In the genomic region with DNA sequence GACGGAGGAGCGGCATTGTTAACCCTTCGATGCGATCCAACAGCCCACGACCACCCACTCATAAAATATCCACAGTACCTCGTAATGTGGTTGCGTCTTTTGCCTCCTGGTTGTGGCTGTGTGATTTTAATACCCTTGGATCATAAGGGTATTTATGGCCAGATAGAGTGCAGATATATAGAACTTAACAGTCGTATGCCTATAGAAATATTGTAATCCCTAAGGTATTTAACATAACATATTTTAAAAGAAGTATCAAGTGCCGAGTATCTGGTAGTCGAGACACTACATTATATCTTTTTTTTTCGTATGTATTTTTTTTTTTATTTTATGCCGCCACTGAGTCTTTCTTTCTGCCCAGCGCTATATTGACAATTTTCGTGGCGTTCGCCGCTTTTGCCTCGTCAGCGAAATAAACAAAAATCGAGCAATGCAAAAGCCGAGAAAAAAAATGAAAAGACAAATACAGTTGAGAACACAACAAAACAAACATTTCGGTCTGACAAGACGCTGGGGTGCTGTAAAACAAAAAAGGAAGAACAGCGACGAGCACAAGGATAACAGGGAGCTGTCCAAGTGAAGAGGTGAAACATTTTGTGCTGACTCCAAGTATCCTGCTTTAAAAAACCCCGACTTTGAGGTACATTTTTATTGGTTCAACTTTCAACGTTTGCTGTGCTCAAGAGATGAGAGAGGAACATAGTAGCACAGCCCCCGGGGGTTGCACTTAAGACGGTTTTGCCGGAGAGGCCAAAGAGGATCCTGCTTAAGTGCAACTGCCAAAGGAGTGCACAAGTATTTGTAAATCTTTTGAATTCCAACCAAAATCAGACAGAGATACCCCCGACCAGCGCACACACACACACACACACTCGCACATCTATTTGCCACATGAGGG, we compare ENCODE assay signal across 1 fruit fly cellular context.
A peak's percentile ranks its signal among the peaks of the same experiment; 100 is the strongest.
TF ChIP-seq lines count a peak whose summit lies in the region.

No protein-coding gene starts in this region.

TF ChIP-seq in whole organism, embryonic, 481 proteins besides CTCF, POLR2A, EP300 and RAD21 (continued from another document):
- TF ChIP-seq insv (GFP tag; optimal IDR thresholded peaks at IDR 0.05; lab: Kevin White, UChicago) = no peak
- no peak for TF ChIP-seq Dip2 (GFP tag; IDR thresholded peaks at IDR 0.05; lab: Robert Waterston, UW)
- no peak for TF ChIP-seq fd64A (GFP tag; optimal IDR thresholded peaks at IDR 0.05; lab: Kevin White, UChicago)
- no peak for TF ChIP-seq CG12219 (GFP tag; optimal IDR thresholded peaks at IDR 0.05; lab: Kevin White, UChicago)
- TF ChIP-seq ash1 (GFP tag; optimal IDR thresholded peaks at IDR 0.05; lab: Kevin White, UChicago) = no peak
- TF ChIP-seq CG11504 (tag; optimal IDR thresholded peaks at IDR 0.05; lab: Kevin White, UChicago) = peak; percentile 34
- peak; percentile 38 for TF ChIP-seq CG6689 (GFP tag; IDR thresholded peaks at IDR 0.05; lab: Robert Waterston, UW)
- TF ChIP-seq lmd (GFP tag; IDR thresholded peaks at IDR 0.05; lab: Robert Waterston, UW) = no peak
- TF ChIP-seq Spps (tag; optimal IDR thresholded peaks at IDR 0.05; lab: Kevin White, UChicago) = no peak
- TF ChIP-seq odd (GFP tag; optimal IDR thresholded peaks at IDR 0.05; lab: Kevin White, UChicago) = no peak
- peak; percentile 3 for TF ChIP-seq phol (tag; optimal IDR thresholded peaks at IDR 0.05; lab: Kevin White, UChicago)
- no peak for TF ChIP-seq sisA (GFP tag; IDR thresholded peaks at IDR 0.05; lab: Robert Waterston, UW)
- TF ChIP-seq CG30403 (GFP tag; optimal IDR thresholded peaks at IDR 0.05; lab: Kevin White, UChicago) = no peak
- no peak for TF ChIP-seq Sox102F (GFP tag; optimal IDR thresholded peaks at IDR 0.05; lab: Kevin White, UChicago)
- TF ChIP-seq CG8281 (tag; optimal IDR thresholded peaks at IDR 0.05; lab: Kevin White, UChicago) = no peak
- TF ChIP-seq CG15514 (GFP tag; optimal IDR thresholded peaks at IDR 0.05; lab: Kevin White, UChicago) = no peak
- no peak for TF ChIP-seq CG14014 (GFP tag; IDR thresholded peaks at IDR 0.05; lab: Robert Waterston, UW)
- TF ChIP-seq CG12769 (tag; optimal IDR thresholded peaks at IDR 0.05; lab: Kevin White, UChicago) = no peak
- no peak for TF ChIP-seq lbe (GFP tag; optimal IDR thresholded peaks at IDR 0.05; lab: Kevin White, UChicago)
- TF ChIP-seq CG16779 (GFP tag; IDR thresholded peaks at IDR 0.05; lab: Robert Waterston, UW) = no peak
- TF ChIP-seq fru (optimal IDR thresholded peaks at IDR 0.05; lab: Kevin White, UChicago) = no peak
- no peak for TF ChIP-seq CG4820 (GFP tag; optimal IDR thresholded peaks at IDR 0.05; lab: Kevin White, UChicago)
- TF ChIP-seq tup (GFP tag; optimal IDR thresholded peaks at IDR 0.05; lab: Kevin White, UChicago) = no peak
- TF ChIP-seq CG12744 (GFP tag; optimal IDR thresholded peaks at IDR 0.05; lab: Kevin White, UChicago) = no peak
- no peak for TF ChIP-seq zf30C (GFP tag; optimal IDR thresholded peaks at IDR 0.05; lab: Kevin White, UChicago)
- TF ChIP-seq CG5953 (GFP tag; IDR thresholded peaks at IDR 0.05; lab: Robert Waterston, UW) = no peak
- TF ChIP-seq mld (GFP tag; IDR thresholded peaks at IDR 0.05; lab: Robert Waterston, UW; ENCODE audit: partially characterized antibody) = no peak
- TF ChIP-seq wdn (GFP tag; IDR thresholded peaks at IDR 0.05; lab: Robert Waterston, UW) = no peak
- TF ChIP-seq CG33213 (GFP tag; optimal IDR thresholded peaks at IDR 0.05; lab: Kevin White, UChicago) = no peak
- TF ChIP-seq Meics (GFP tag; optimal IDR thresholded peaks at IDR 0.05; lab: Kevin White, UChicago) = no peak
- peak; percentile 26 for TF ChIP-seq Ets65A (GFP tag; lab: Kevin White, UChicago)
- no peak for TF ChIP-seq ci (GFP tag; IDR thresholded peaks at IDR 0.05; lab: Robert Waterston, UW)
- TF ChIP-seq CG3847 (GFP tag; IDR thresholded peaks at IDR 0.05; lab: Robert Waterston, UW) = no peak
- no peak for TF ChIP-seq CG6854 (GFP tag; optimal IDR thresholded peaks at IDR 0.05; lab: Kevin White, UChicago)
- no peak for TF ChIP-seq CG31388 (GFP tag; optimal IDR thresholded peaks at IDR 0.05; lab: Kevin White, UChicago)
- no peak for TF ChIP-seq CG13894 (tag; optimal IDR thresholded peaks at IDR 0.05; lab: Kevin White, UChicago)
- no peak for TF ChIP-seq Doc3 (GFP tag; IDR thresholded peaks at IDR 0.05; lab: Robert Waterston, UW; ENCODE audit: partially characterized antibody)
- TF ChIP-seq Drgx (GFP tag; IDR thresholded peaks at IDR 0.05; lab: Robert Waterston, UW) = no peak
- TF ChIP-seq eve (GFP tag; optimal IDR thresholded peaks at IDR 0.05; lab: Kevin White, UChicago) = no peak
- TF ChIP-seq CG12942 (GFP tag; optimal IDR thresholded peaks at IDR 0.05; lab: Kevin White, UChicago) = no peak
- TF ChIP-seq Kr (GFP tag; optimal IDR thresholded peaks at IDR 0.05; lab: Kevin White, UChicago) = no peak
- TF ChIP-seq Vsx1 (GFP tag; optimal IDR thresholded peaks at IDR 0.05; lab: Kevin White, UChicago) = no peak
- no peak for TF ChIP-seq Mes4 (GFP tag; optimal IDR thresholded peaks at IDR 0.05; lab: Kevin White, UChicago)
- no peak for TF ChIP-seq prd (optimal IDR thresholded peaks at IDR 0.05; lab: Kevin White, UChicago)
- peak; percentile 64; the same call in 2 of the 3 replicates for TF ChIP-seq prd (GFP tag; IDR thresholded peaks at IDR 0.05; lab: Robert Waterston, UW)
- TF ChIP-seq CG9876 (GFP tag; optimal IDR thresholded peaks at IDR 0.05; lab: Kevin White, UChicago) = no peak
- TF ChIP-seq D (optimal IDR thresholded peaks at IDR 0.05; lab: Kevin White, UChicago) = no peak
- TF ChIP-seq D (GFP tag; optimal IDR thresholded peaks at IDR 0.05; lab: Kevin White, UChicago) = no peak
- TF ChIP-seq CG9797 (GFP tag; optimal IDR thresholded peaks at IDR 0.05; lab: Kevin White, UChicago) = no peak
- no peak for TF ChIP-seq B-H1 (GFP tag; IDR thresholded peaks at IDR 0.05; lab: Robert Waterston, UW)
- no peak for TF ChIP-seq gro (GFP tag; optimal IDR thresholded peaks at IDR 0.05; lab: Kevin White, UChicago)
- TF ChIP-seq pb (GFP tag; optimal IDR thresholded peaks at IDR 0.05; lab: Kevin White, UChicago) = no peak
- TF ChIP-seq CG4617 (GFP tag; optimal IDR thresholded peaks at IDR 0.05; lab: Kevin White, UChicago; ENCODE audit: borderline replicate concordance) = no peak
- TF ChIP-seq Oaz (GFP tag; IDR thresholded peaks at IDR 0.05; lab: Robert Waterston, UW) = no peak
- no peak for TF ChIP-seq CG15011 (GFP tag; optimal IDR thresholded peaks at IDR 0.05; lab: Kevin White, UChicago)
- no peak for TF ChIP-seq usp (GFP tag; optimal IDR thresholded peaks at IDR 0.05; lab: Kevin White, UChicago)
- TF ChIP-seq CG17802 (tag; optimal IDR thresholded peaks at IDR 0.05; lab: Kevin White, UChicago) = no peak
- TF ChIP-seq CG5180 (GFP tag; optimal IDR thresholded peaks at IDR 0.05; lab: Kevin White, UChicago) = no peak
- TF ChIP-seq CG10431 (GFP tag; optimal IDR thresholded peaks at IDR 0.05; lab: Kevin White, UChicago) = no peak
- TF ChIP-seq CG10979 (tag; optimal IDR thresholded peaks at IDR 0.05; lab: Kevin White, UChicago) = peak; percentile 17
- TF ChIP-seq cg (GFP tag; optimal IDR thresholded peaks at IDR 0.05; lab: Kevin White, UChicago) = peak; percentile 51
- no peak for TF ChIP-seq crol (GFP tag; IDR thresholded peaks at IDR 0.05; lab: Robert Waterston, UW)
- no peak for TF ChIP-seq sens (GFP tag; lab: Kevin White, UChicago)
- peak; percentile 73 for TF ChIP-seq Med (GFP tag; lab: Kevin White, UChicago)
- TF ChIP-seq CG2678 (tag; optimal IDR thresholded peaks at IDR 0.05; lab: Kevin White, UChicago) = peak; percentile 24
- TF ChIP-seq sna (GFP tag; IDR thresholded peaks at IDR 0.05; lab: Robert Waterston, UW; ENCODE audit: partially characterized antibody) = no peak
- TF ChIP-seq Nf-YC (tag; optimal IDR thresholded peaks at IDR 0.05; lab: Kevin White, UChicago) = peak; percentile 23
- TF ChIP-seq D19B (GFP tag; optimal IDR thresholded peaks at IDR 0.05; lab: Kevin White, UChicago) = peak; percentile 21
- TF ChIP-seq bsh (GFP tag; optimal IDR thresholded peaks at IDR 0.05; lab: Kevin White, UChicago) = no peak
- no peak for TF ChIP-seq Adf1 (GFP tag; IDR thresholded peaks at IDR 0.05; lab: Robert Waterston, UW)
- TF ChIP-seq dimm (GFP tag; IDR thresholded peaks at IDR 0.05; lab: Robert Waterston, UW) = no peak
- TF ChIP-seq CG10366 (GFP tag; IDR thresholded peaks at IDR 0.05; lab: Robert Waterston, UW) = no peak
- TF ChIP-seq CG12659 (GFP tag; optimal IDR thresholded peaks at IDR 0.05; lab: Kevin White, UChicago) = no peak
- no peak for TF ChIP-seq pita (GFP tag; optimal IDR thresholded peaks at IDR 0.05; lab: Kevin White, UChicago)
- no peak for TF ChIP-seq Dbx (GFP tag; IDR thresholded peaks at IDR 0.05; lab: Robert Waterston, UW)
- no peak for TF ChIP-seq corto (GFP tag; optimal IDR thresholded peaks at IDR 0.05; lab: Kevin White, UChicago)
- TF ChIP-seq CG2712 (tag; optimal IDR thresholded peaks at IDR 0.05; lab: Kevin White, UChicago) = peak; percentile 21
- TF ChIP-seq CG9817 (tag; optimal IDR thresholded peaks at IDR 0.05; lab: Kevin White, UChicago) = no peak
- TF ChIP-seq exex (tag; optimal IDR thresholded peaks at IDR 0.05; lab: Kevin White, UChicago) = no peak
- no peak for TF ChIP-seq CG12236 (GFP tag; optimal IDR thresholded peaks at IDR 0.05; lab: Kevin White, UChicago)
- TF ChIP-seq CG10462 (GFP tag; optimal IDR thresholded peaks at IDR 0.05; lab: Kevin White, UChicago) = no peak
- no peak for TF ChIP-seq fd102C (GFP tag; optimal IDR thresholded peaks at IDR 0.05; lab: Kevin White, UChicago)
- no peak for TF ChIP-seq nmo (GFP tag; optimal IDR thresholded peaks at IDR 0.05; lab: Kevin White, UChicago)
- no peak for TF ChIP-seq CG10147 (GFP tag; optimal IDR thresholded peaks at IDR 0.05; lab: Kevin White, UChicago)
- no peak for TF ChIP-seq Dref (GFP tag; IDR thresholded peaks at IDR 0.05; lab: Robert Waterston, UW)
- no peak for TF ChIP-seq run (tag; optimal IDR thresholded peaks at IDR 0.05; lab: Kevin White, UChicago)
- TF ChIP-seq dmrt99B (tag; optimal IDR thresholded peaks at IDR 0.05; lab: Kevin White, UChicago) = peak; percentile 22
- 0 out of 3 replicates have a peak, but pooled peaks have one; percentile 14 for TF ChIP-seq H15 (GFP tag; IDR thresholded peaks at IDR 0.05; lab: Robert Waterston, UW)
- TF ChIP-seq ttk (GFP tag; IDR thresholded peaks at IDR 0.05; lab: Robert Waterston, UW) = no peak
- peak; percentile 11 for TF ChIP-seq Nf-YB (GFP tag; optimal IDR thresholded peaks at IDR 0.05; lab: Kevin White, UChicago)
- TF ChIP-seq CG12071 (GFP tag; optimal IDR thresholded peaks at IDR 0.05; lab: Kevin White, UChicago) = no peak
- TF ChIP-seq CG3726 (GFP tag; IDR thresholded peaks at IDR 0.05; lab: Robert Waterston, UW) = no peak
- TF ChIP-seq fd3F (GFP tag; optimal IDR thresholded peaks at IDR 0.05; lab: Kevin White, UChicago) = no peak
- TF ChIP-seq H2.0 (GFP tag; IDR thresholded peaks at IDR 0.05; lab: Robert Waterston, UW) = no peak
- TF ChIP-seq CG16813 (GFP tag; IDR thresholded peaks at IDR 0.05; lab: Robert Waterston, UW; ENCODE audit: partially characterized antibody) = no peak
- peak; percentile 91 for TF ChIP-seq pros (GFP tag; optimal IDR thresholded peaks at IDR 0.05; lab: Kevin White, UChicago)
- TF ChIP-seq croc (GFP tag; conservative IDR thresholded peaks at IDR 0.05; lab: Robert Waterston, UW) = no peak
- no peak for TF ChIP-seq unc-4 (GFP tag; IDR thresholded peaks at IDR 0.05; lab: Robert Waterston, UW; ENCODE audit: partially characterized antibody)
- peak; percentile 37; the same call in 1 of the 2 replicates for TF ChIP-seq CG14441 (GFP tag; IDR thresholded peaks at IDR 0.05; lab: Robert Waterston, UW)
- TF ChIP-seq CG4854 (GFP tag; optimal IDR thresholded peaks at IDR 0.05; lab: Kevin White, UChicago) = no peak
- 0 out of 3 replicates have a peak, but pooled peaks have one; percentile 16 for TF ChIP-seq zfh1 (GFP tag; IDR thresholded peaks at IDR 0.05; lab: Robert Waterston, UW)
- no peak for TF ChIP-seq tin (GFP tag; optimal IDR thresholded peaks at IDR 0.05; lab: Kevin White, UChicago)
- TF ChIP-seq nom (GFP tag; optimal IDR thresholded peaks at IDR 0.05; lab: Kevin White, UChicago) = no peak
- TF ChIP-seq grn (GFP tag; optimal IDR thresholded peaks at IDR 0.05; lab: Kevin White, UChicago) = no peak
- TF ChIP-seq CG34422 (GFP tag; IDR thresholded peaks at IDR 0.05; lab: Robert Waterston, UW) = 0 out of 3 replicates have a peak, but pooled peaks have one; percentile 17
- TF ChIP-seq CG2199 (GFP tag; IDR thresholded peaks at IDR 0.05; lab: Robert Waterston, UW) = 0 out of 3 replicates have a peak, but pooled peaks have one; percentile 10
- no peak for TF ChIP-seq tll (GFP tag; optimal IDR thresholded peaks at IDR 0.05; lab: Kevin White, UChicago)
- TF ChIP-seq p53 (GFP tag; optimal IDR thresholded peaks at IDR 0.05; lab: Kevin White, UChicago) = no peak
- TF ChIP-seq pho (GFP tag; optimal IDR thresholded peaks at IDR 0.05; lab: Kevin White, UChicago) = no peak
- TF ChIP-seq CkIIα-i1 (GFP tag; IDR thresholded peaks at IDR 0.05; lab: Robert Waterston, UW) = no peak
- TF ChIP-seq ab (GFP tag; optimal IDR thresholded peaks at IDR 0.05; lab: Kevin White, UChicago) = no peak
- TF ChIP-seq CG31441 (GFP tag; IDR thresholded peaks at IDR 0.05; lab: Robert Waterston, UW) = 0 out of 2 replicates have a peak, but pooled peaks have one; percentile 33
- no peak for TF ChIP-seq cas (GFP tag; IDR thresholded peaks at IDR 0.05; lab: Robert Waterston, UW)
- no peak for TF ChIP-seq B-H2 (GFP tag; optimal IDR thresholded peaks at IDR 0.05; lab: Kevin White, UChicago)
- TF ChIP-seq CG18619 (GFP tag; optimal IDR thresholded peaks at IDR 0.05; lab: Kevin White, UChicago) = no peak
- TF ChIP-seq twi (tag; optimal IDR thresholded peaks at IDR 0.05; lab: Kevin White, UChicago) = no peak
- TF ChIP-seq Ada2b (GFP tag; IDR thresholded peaks at IDR 0.05; lab: Robert Waterston, UW) = no peak
- peak; percentile 65 for TF ChIP-seq Xrp1 (GFP tag; IDR thresholded peaks at IDR 0.05; lab: Robert Waterston, UW)
- TF ChIP-seq nerfin-2 (GFP tag; IDR thresholded peaks at IDR 0.05; lab: Robert Waterston, UW; ENCODE audit: partially characterized antibody) = no peak
- TF ChIP-seq sqz (GFP tag; optimal IDR thresholded peaks at IDR 0.05; lab: Kevin White, UChicago) = no peak
- no peak for TF ChIP-seq Awh (GFP tag; IDR thresholded peaks at IDR 0.05; lab: Robert Waterston, UW)
- no peak for TF ChIP-seq tap (tag; optimal IDR thresholded peaks at IDR 0.05; lab: Kevin White, UChicago)
- TF ChIP-seq Bgb (GFP tag; IDR thresholded peaks at IDR 0.05; lab: Robert Waterston, UW; ENCODE audit: partially characterized antibody) = no peak
- TF ChIP-seq nerfin-1 (tag; optimal IDR thresholded peaks at IDR 0.05; lab: Kevin White, UChicago) = no peak
- TF ChIP-seq CG10543 (GFP tag; optimal IDR thresholded peaks at IDR 0.05; lab: Kevin White, UChicago) = no peak
- no peak for TF ChIP-seq Scr (GFP tag; IDR thresholded peaks at IDR 0.05; lab: Robert Waterston, UW; ENCODE audit: partially characterized antibody)
- no peak for TF ChIP-seq CG1792 (GFP tag; optimal IDR thresholded peaks at IDR 0.05; lab: Kevin White, UChicago)
TF ChIP-seq in whole organism, embryonic: peak in this region for 26.
